Worm (Caenorhabditis elegans) whole organism, L3 larva: Measurements from ENCODE around the gene C32C4.3.

Experiments used
- aly-2 ChIP-seq: fragments of 150-350 bp; optimal IDR thresholded peaks from 2 replicates; lab custom pipeline; 2014; ENCODE audit warnings: missing biosample characterization, missing genetic modification characterization
- ama-1 ChIP-seq: fragments of 150-350 bp; optimal IDR thresholded peaks from 2 replicates; lab custom pipeline; 2018
- ceh-16 ChIP-seq: sonication (generic microtip); optimal IDR thresholded peaks from 2 replicates; lab custom pipeline; 2017; ENCODE audit warnings: missing biosample characterization, missing genetic modification characterization
- ceh-28 ChIP-seq: fragments of 150-350 bp; optimal IDR thresholded peaks from 2 replicates; lab custom pipeline; 2014; ENCODE audit warnings: missing biosample characterization, missing genetic modification reagents, missing genetic modification characterization
- ceh-82 ChIP-seq: fragments of 150-350 bp; optimal IDR thresholded peaks from 2 replicates; lab custom pipeline; 2014; ENCODE audit warnings: missing biosample characterization, missing genetic modification characterization
- ceh-9 ChIP-seq: sonication (generic microtip); optimal IDR thresholded peaks from 2 replicates; lab custom pipeline; 2018; ENCODE audit warnings: missing biosample characterization, missing genetic modification characterization
- daf-12 ChIP-seq: fragments of 150-350 bp; optimal IDR thresholded peaks from 2 replicates; lab custom pipeline; 2014; ENCODE audit warnings: missing biosample characterization, missing genetic modification reagents, missing genetic modification characterization
- egl-27 ChIP-seq: sonication (generic microtip); optimal IDR thresholded peaks from 4 replicates; lab custom pipeline; 2017; ENCODE audit warnings: missing biosample characterization, missing genetic modification reagents, missing genetic modification characterization
- egl-5 ChIP-seq: fragments of 150-350 bp; optimal IDR thresholded peaks from 2 replicates; lab custom pipeline; 2017; ENCODE audit warnings: missing biosample characterization, missing genetic modification reagents, missing genetic modification characterization, inconsistent platforms
- elt-1 ChIP-seq: fragments of 150-350 bp; optimal IDR thresholded peaks from 2 replicates; lab custom pipeline; 2014; ENCODE audit warnings: missing biosample characterization, missing genetic modification characterization
- elt-2 ChIP-seq: sonication (generic microtip); optimal IDR thresholded peaks from 2 replicates; lab custom pipeline; 2016; ENCODE audit warnings: missing genetic modification reagents, mild to moderate bottlenecking, missing genetic modification characterization, missing compliant biosample characterization
- eor-1 ChIP-seq, 2 experiments: fragments of 150-350 bp; optimal IDR thresholded peaks; 2 replicates each; lab custom pipeline; 2014 to 2018; ENCODE audit warnings: missing biosample characterization in 2 of 2, missing genetic modification characterization in 2 of 2
- fkh-10 ChIP-seq: sonication (generic microtip); optimal IDR thresholded peaks from 2 replicates; lab custom pipeline; 2017; ENCODE audit warnings: missing biosample characterization, missing genetic modification reagents, missing genetic modification characterization
- fkh-2 ChIP-seq: fragments of 150-350 bp; optimal IDR thresholded peaks from 2 replicates; lab custom pipeline; 2014; ENCODE audit warnings: missing biosample characterization, missing genetic modification reagents, missing genetic modification characterization
- fos-1 ChIP-seq: fragments of 150-350 bp; optimal IDR thresholded peaks from 2 replicates; lab custom pipeline; 2014; ENCODE audit warnings: missing biosample characterization, missing genetic modification characterization
- hmg-11 ChIP-seq: sonication (generic microtip); optimal IDR thresholded peaks from 2 replicates; lab custom pipeline; 2016; ENCODE audit warnings: missing genetic modification characterization, missing compliant biosample characterization
- jun-1 ChIP-seq: fragments of 150-350 bp; optimal IDR thresholded peaks from 2 replicates; lab custom pipeline; 2014; ENCODE audit warnings: missing biosample characterization, missing genetic modification reagents, missing genetic modification characterization
- lin-15B ChIP-seq: fragments of 150-350 bp; optimal IDR thresholded peaks from 2 replicates; lab custom pipeline; 2014; ENCODE audit warnings: missing biosample characterization, missing genetic modification characterization
- lin-39 ChIP-seq: fragments of 150-350 bp; optimal IDR thresholded peaks from 2 replicates; lab custom pipeline; 2018; ENCODE audit warnings: missing biosample characterization, missing genetic modification reagents, missing genetic modification characterization
- lsy-12 ChIP-seq: sonication (generic microtip); optimal IDR thresholded peaks from 2 replicates; lab custom pipeline; 2016; ENCODE audit warnings: mild to moderate bottlenecking, missing genetic modification characterization, missing compliant biosample characterization
- mdl-1 ChIP-seq: fragments of 150-350 bp; optimal IDR thresholded peaks from 2 replicates; lab custom pipeline; 2014; ENCODE audit warnings: missing biosample characterization, missing genetic modification characterization
- mml-1 ChIP-seq: fragments of 150-350 bp; sonication (generic microtip); optimal IDR thresholded peaks from 3 replicates; lab custom pipeline; 2014; ENCODE audit warnings: missing biosample characterization, missing genetic modification characterization
- nfya-1 ChIP-seq: sonication (generic microtip); optimal IDR thresholded peaks from 2 replicates; lab custom pipeline; 2017; ENCODE audit warnings: missing genetic modification characterization, mild to moderate bottlenecking, missing compliant biosample characterization, antibody characterized with exemption, moderate library complexity; ENCODE audit not compliant: insufficient read depth
- nhr-11 ChIP-seq: fragments of 150-350 bp; optimal IDR thresholded peaks from 2 replicates; lab custom pipeline; 2014; ENCODE audit warnings: missing biosample characterization, missing genetic modification characterization
- nhr-12 ChIP-seq: fragments of 150-350 bp; optimal IDR thresholded peaks from 2 replicates; lab custom pipeline; 2014; ENCODE audit warnings: missing biosample characterization, missing genetic modification characterization
- nhr-23 ChIP-seq: fragments of 150-350 bp; optimal IDR thresholded peaks from 2 replicates; lab custom pipeline; 2014; ENCODE audit warnings: missing biosample characterization, missing genetic modification reagents, missing genetic modification characterization
- nhr-43 ChIP-seq: sonication (generic microtip); optimal IDR thresholded peaks from 2 replicates; lab custom pipeline; 2016; ENCODE audit warnings: mild to moderate bottlenecking, missing genetic modification characterization, missing compliant biosample characterization; ENCODE audit not compliant: poor library complexity, severe bottlenecking
- nhr-67 ChIP-seq: fragments of 150-350 bp; optimal IDR thresholded peaks from 2 replicates; lab custom pipeline; 2014; ENCODE audit warnings: missing biosample characterization, missing genetic modification characterization
- nhr-76 ChIP-seq: fragments of 150-350 bp; sonication (generic microtip); optimal IDR thresholded peaks from 5 replicates; lab custom pipeline; 2014; ENCODE audit warnings: missing biosample characterization, missing genetic modification characterization
- nhr-77 ChIP-seq: fragments of 150-350 bp; optimal IDR thresholded peaks from 2 replicates; lab custom pipeline; 2014; ENCODE audit warnings: missing biosample characterization, missing genetic modification characterization
- pha-4 ChIP-seq: fragments of 150-350 bp; optimal IDR thresholded peaks from 2 replicates; lab custom pipeline; 2014; ENCODE audit warnings: missing biosample characterization, missing genetic modification reagents, missing genetic modification characterization
- pqm-1 ChIP-seq: fragments of 150-350 bp; optimal IDR thresholded peaks from 2 replicates; lab custom pipeline; 2017; ENCODE audit warnings: missing biosample characterization, missing genetic modification characterization, inconsistent platforms
- sea-2 ChIP-seq: fragments of 150-350 bp; sonication (generic microtip); optimal IDR thresholded peaks from 4 replicates; lab custom pipeline; 2014; ENCODE audit warnings: missing biosample characterization, missing genetic modification reagents, missing genetic modification characterization
- skn-1 ChIP-seq: fragments of 150-350 bp; optimal IDR thresholded peaks from 2 replicates; lab custom pipeline; 2014; ENCODE audit warnings: missing biosample characterization, missing genetic modification characterization
- snpc-4 ChIP-seq: fragments of 150-350 bp; optimal IDR thresholded peaks from 2 replicates; lab custom pipeline; 2014; ENCODE audit warnings: missing biosample characterization, missing genetic modification characterization
- tbx-2 ChIP-seq: sonication (generic microtip); optimal IDR thresholded peaks from 2 replicates; lab custom pipeline; 2016; ENCODE audit warnings: mild to moderate bottlenecking, missing genetic modification characterization, missing compliant biosample characterization
- unc-39 ChIP-seq: sonication (generic microtip); optimal IDR thresholded peaks from 4 replicates; lab custom pipeline; 2017; ENCODE audit warnings: missing biosample characterization, missing genetic modification characterization
- unc-62 ChIP-seq: fragments of 150-350 bp; sonication (generic microtip); optimal IDR thresholded peaks from 4 replicates; lab custom pipeline; 2014; ENCODE audit warnings: missing biosample characterization, missing genetic modification reagents, missing genetic modification characterization
- zag-1 ChIP-seq: fragments of 150-350 bp; optimal IDR thresholded peaks from 2 replicates; lab custom pipeline; 2014; ENCODE audit warnings: missing biosample characterization, missing genetic modification characterization
- ztf-11 ChIP-seq: fragments of 150-350 bp; optimal IDR thresholded peaks from 2 replicates; lab custom pipeline; 2014; ENCODE audit warnings: missing biosample characterization, missing genetic modification characterization
- ztf-4 ChIP-seq: fragments of 150-350 bp; optimal IDR thresholded peaks from 2 replicates; lab custom pipeline; 2014; ENCODE audit warnings: missing biosample characterization, missing genetic modification characterization

Gene C32C4.3

ce11 chrV:10647043-10647611 is at the start of gene C32C4.3, which contains the start of gene C32C4.16:
C32C4.3 (minus strand) TSS chrV:10647143.
C32C4.16 (plus strand) TSS chrV:10647561.
- no peak for TF ChIP-seq egl-5 (tag; lab: Kevin White, UChicago)
- no peak for TF ChIP-seq fos-1 (tag; lab: Kevin White, UChicago)
- TF ChIP-seq nhr-23 (tag; lab: Kevin White, UChicago), result no peak
- no peak for TF ChIP-seq hmg-11 (tag; lab: Kevin White, UChicago)
- no peak for TF ChIP-seq aly-2 (tag; lab: Kevin White, UChicago)
- TF ChIP-seq pqm-1 (tag; lab: Kevin White, UChicago), result no peak
- TF ChIP-seq ama-1, result no peak
- TF ChIP-seq ceh-16 (tag; lab: Kevin White, UChicago), result no peak
- no peak for TF ChIP-seq unc-39
- no peak for TF ChIP-seq sea-2 (GFP tag; lab: Kevin White, UChicago)
- no peak for TF ChIP-seq unc-62 (GFP tag; lab: Kevin White, UChicago)
- no peak for TF ChIP-seq pha-4
- TF ChIP-seq mdl-1 (tag; lab: Kevin White, UChicago), result no peak
- no peak for TF ChIP-seq nhr-76 (tag; lab: Kevin White, UChicago)
- TF ChIP-seq, all 47 proteins: peak for 0

- TF ChIP-seq unc-62 (GFP tag; lab: Kevin White, UChicago), result no peak
- TF ChIP-seq ztf-4, result no peak
- no peak for TF ChIP-seq sea-2 (GFP tag; lab: Kevin White, UChicago)
- no peak for TF ChIP-seq ceh-16 (tag; lab: Kevin White, UChicago)
- TF ChIP-seq egl-5 (tag; lab: Kevin White, UChicago), result no peak
- peak; percentile 21 for TF ChIP-seq pqm-1 (tag; lab: Kevin White, UChicago)
Measured at ce11 chrV:10695181-10695580, 48.2 kb upstream of the C32C4.3 start, which contains the start of gene C05A2.4. C05A2.4 (plus strand) TSS chrV:10695481.

ce11 chrV:10693749-10694148 is 46.8 kb upstream of the C32C4.3 start:
- TF ChIP-seq elt-2 (tag; lab: Kevin White, UChicago) (peak; percentile 99), daf-12 (no peak), nhr-11 (tag; lab: Kevin White, UChicago) (no peak), lin-15B (tag; lab: Kevin White, UChicago) (no peak), egl-27 (tag; lab: Kevin White, UChicago) (no peak), ama-1 (no peak), ztf-11 (tag; lab: Kevin White, UChicago) (no peak), unc-62 (GFP tag; lab: Kevin White, UChicago) (no peak), mml-1 (tag; lab: Kevin White, UChicago) (no peak), nhr-12 (tag; lab: Kevin White, UChicago) (no peak), hmg-11 (tag; lab: Kevin White, UChicago) (no peak), ceh-16 (tag; lab: Kevin White, UChicago) (no peak), ceh-82 (tag; lab: Kevin White, UChicago) (no peak), lsy-12 (tag; lab: Kevin White, UChicago) (no peak), unc-39 (no peak), nhr-77 (tag; lab: Kevin White, UChicago) (no peak), nhr-67 (no peak), nhr-76 (tag; lab: Kevin White, UChicago) (no peak), fkh-2 (tag; lab: Kevin White, UChicago) (no peak), elt-1 (tag; lab: Kevin White, UChicago) (no peak), snpc-4 (no peak), fos-1 (tag; lab: Kevin White, UChicago) (peak; percentile 11), tbx-2 (tag; lab: Kevin White, UChicago) (no peak), nhr-43 (tag; lab: Kevin White, UChicago) (no peak), skn-1 (tag; lab: Kevin White, UChicago) (no peak), nfya-1 (tag; lab: Kevin White, UChicago) (no peak), pha-4 (peak; percentile 81), lin-39 (tag; lab: Kevin White, UChicago) (no peak), jun-1 (tag; lab: Kevin White, UChicago) (peak; percentile 88), pqm-1 (tag; lab: Kevin White, UChicago) (peak; percentile 99), egl-5 (tag; lab: Kevin White, UChicago) (no peak), ceh-28 (no peak), zag-1 (tag; lab: Kevin White, UChicago) (no peak), ztf-4 (no peak), ceh-9 (tag; lab: Kevin White, UChicago) (no peak), mdl-1 (tag; lab: Kevin White, UChicago) (no peak), eor-1 (tag; optimal IDR thresholded peaks at IDR 0.05; lab: Kevin White, UChicago) (no peak), fkh-10 (GFP tag; lab: Kevin White, UChicago) (no peak)
